Fruit fly (Drosophila melanogaster) whole organism, prepupa: ENCODE data around the gene AANATL7.
A peak's percentile ranks its signal among the peaks of the same experiment; 100 is the strongest.

Source experiments
- Blimp-1 ChIP-seq: fragments of 200-800 bp; sonication (Bioruptor generic); optimal IDR thresholded peaks from 3 replicates; lab custom pipeline; 2017; ENCODE audit warnings: missing biosample characterization, missing genetic modification characterization, mild to moderate bottlenecking, moderate library complexity, missing genetic modification reagents
- CG10631 ChIP-seq: fragments of 200-800 bp; sonication (Bioruptor generic); optimal IDR thresholded peaks from 2 replicates; lab custom pipeline; 2016; ENCODE audit warnings: missing biosample characterization, missing genetic modification characterization
- CG15336 ChIP-seq: fragments of 200-800 bp; sonication (Bioruptor generic); IDR thresholded peaks from 2 replicates; pipeline ENCODE4 v1.3.6; 2022; ENCODE audit warnings: missing biosample characterization, missing genetic modification characterization
- CG1621 ChIP-seq: fragments of 200-800 bp; sonication (Bioruptor generic); optimal IDR thresholded peaks from 3 replicates; lab custom pipeline; 2018; ENCODE audit warnings: missing biosample characterization, mild to moderate bottlenecking, missing genetic modification characterization
- CG31627 ChIP-seq: fragments of 200-800 bp; sonication (Bioruptor generic); optimal IDR thresholded peaks from 3 replicates; lab custom pipeline; 2016; ENCODE audit warnings: missing biosample characterization, missing genetic modification characterization
- CG32006 ChIP-seq: fragments of 200-800 bp; sonication (Bioruptor generic); optimal IDR thresholded peaks from 3 replicates; lab custom pipeline; 2017; ENCODE audit warnings: missing biosample characterization, mild to moderate bottlenecking, missing genetic modification characterization
- CG4318 ChIP-seq: fragments of 200-800 bp; sonication (Bioruptor generic); optimal IDR thresholded peaks from 3 replicates; lab custom pipeline; 2017; ENCODE audit warnings: missing biosample characterization, mild to moderate bottlenecking, missing genetic modification characterization
- CG6163 ChIP-seq: fragments of 200-800 bp; sonication (Bioruptor generic); IDR thresholded peaks from 3 replicates; pipeline ENCODE4 v1.3.6; 2022; ENCODE audit warnings: missing biosample characterization, missing genetic modification characterization
- CG6276 ChIP-seq: fragments of 200-800 bp; sonication (Bioruptor generic); optimal IDR thresholded peaks from 2 replicates; lab custom pipeline; 2017; ENCODE audit warnings: missing biosample characterization, mild to moderate bottlenecking, missing genetic modification characterization
- CG6808 ChIP-seq: fragments of 200-800 bp; sonication (Bioruptor generic); optimal IDR thresholded peaks from 3 replicates; lab custom pipeline; 2017; ENCODE audit warnings: missing biosample characterization, missing genetic modification characterization, mild to moderate bottlenecking, moderate library complexity, missing genetic modification reagents
- CG6854 ChIP-seq: fragments of 200-800 bp; sonication (Bioruptor generic); optimal IDR thresholded peaks from 2 replicates; lab custom pipeline; 2017; ENCODE audit warnings: missing biosample characterization, mild to moderate bottlenecking, missing genetic modification characterization
- CG8319 ChIP-seq: fragments of 200-800 bp; sonication (Bioruptor generic); optimal IDR thresholded peaks from 3 replicates; lab custom pipeline; 2016; ENCODE audit warnings: missing biosample characterization, missing genetic modification characterization
- CG9139 ChIP-seq: fragments of 200-800 bp; sonication (Bioruptor generic); optimal IDR thresholded peaks from 3 replicates; lab custom pipeline; 2017; ENCODE audit warnings: missing biosample characterization, mild to moderate bottlenecking, missing genetic modification characterization
- Eip78C ChIP-seq: fragments of 200-800 bp; sonication (Bioruptor generic); peaks from one replicate; lab custom pipeline; 2016; ENCODE audit warnings: missing biosample characterization, missing genetic modification characterization
- Ets21C ChIP-seq: fragments of 200-800 bp; sonication (Bioruptor generic); optimal IDR thresholded peaks from 3 replicates; lab custom pipeline; 2016; ENCODE audit warnings: missing biosample characterization, missing genetic modification characterization
- Hr38 ChIP-seq: sonication (Bioruptor generic); optimal IDR thresholded peaks from 2 replicates; lab custom pipeline; 2016; ENCODE audit warnings: missing biosample characterization, missing genetic modification characterization
- Hr39 ChIP-seq: fragments of 200-800 bp; sonication (Bioruptor generic); optimal IDR thresholded peaks from 2 replicates; lab custom pipeline; 2016; ENCODE audit warnings: missing biosample characterization, missing genetic modification characterization
- Hr4 ChIP-seq: fragments of 200-800 bp; sonication (Bioruptor generic); optimal IDR thresholded peaks from 3 replicates; lab custom pipeline; 2016; ENCODE audit warnings: missing biosample characterization, missing genetic modification characterization
- Lpt ChIP-seq: fragments of 200-800 bp; sonication (Bioruptor generic); optimal IDR thresholded peaks from 3 replicates; lab custom pipeline; 2016; ENCODE audit warnings: missing biosample characterization, missing genetic modification characterization
- Met ChIP-seq: fragments of 200-800 bp; sonication (Bioruptor generic); optimal IDR thresholded peaks from 3 replicates; lab custom pipeline; 2016; ENCODE audit warnings: missing biosample characterization, missing genetic modification characterization
- OdsH ChIP-seq: fragments of 200-800 bp; sonication (Bioruptor generic); optimal IDR thresholded peaks from 3 replicates; lab custom pipeline; 2016; ENCODE audit warnings: missing biosample characterization, missing genetic modification characterization
- Smox ChIP-seq: fragments of 200-800 bp; sonication (Bioruptor generic); optimal IDR thresholded peaks from 3 replicates; lab custom pipeline; 2016; ENCODE audit warnings: missing biosample characterization, missing genetic modification characterization
- Sox102F ChIP-seq: fragments of 200-800 bp; sonication (Bioruptor generic); optimal IDR thresholded peaks from 2 replicates; lab custom pipeline; 2016; ENCODE audit warnings: missing biosample characterization, mild to moderate bottlenecking, missing genetic modification characterization
- Sox15 ChIP-seq: fragments of 200-800 bp; sonication (Bioruptor generic); optimal IDR thresholded peaks from 3 replicates; lab custom pipeline; 2016; ENCODE audit warnings: missing biosample characterization, missing genetic modification characterization
- achi ChIP-seq: fragments of 200-800 bp; sonication (Bioruptor generic); optimal IDR thresholded peaks from 3 replicates; lab custom pipeline; 2016; ENCODE audit warnings: missing biosample characterization, missing genetic modification characterization
- acj6 ChIP-seq: fragments of 200-800 bp; sonication (Bioruptor generic); optimal IDR thresholded peaks from 3 replicates; lab custom pipeline; 2016; ENCODE audit warnings: missing biosample characterization, missing genetic modification characterization
- cyc ChIP-seq: fragments of 200-800 bp; sonication (Bioruptor generic); optimal IDR thresholded peaks from 3 replicates; lab custom pipeline; 2016; ENCODE audit warnings: missing biosample characterization, missing genetic modification characterization
- dac ChIP-seq: fragments of 200-800 bp; sonication (Bioruptor generic); optimal IDR thresholded peaks from 2 replicates; lab custom pipeline; 2017; ENCODE audit warnings: missing biosample characterization, mild to moderate bottlenecking, missing genetic modification characterization
- esn ChIP-seq: fragments of 200-800 bp; sonication (Bioruptor generic); optimal IDR thresholded peaks from 2 replicates; lab custom pipeline; 2016; ENCODE audit warnings: missing biosample characterization, mild to moderate bottlenecking, missing genetic modification characterization, moderate library complexity
- fd59A ChIP-seq: fragments of 200-800 bp; sonication (Bioruptor generic); optimal IDR thresholded peaks from 2 replicates; lab custom pipeline; 2017; ENCODE audit warnings: missing biosample characterization, mild to moderate bottlenecking, missing genetic modification characterization, missing genetic modification reagents
- fkh ChIP-seq: fragments of 200-800 bp; sonication (Bioruptor generic); optimal IDR thresholded peaks from 3 replicates; lab custom pipeline; 2017; ENCODE audit warnings: missing biosample characterization, mild to moderate bottlenecking, missing genetic modification characterization, moderate library complexity
- salr ChIP-seq, 2 experiments: fragments of 200-800 bp; sonication (Bioruptor generic); optimal IDR thresholded peaks; 3 replicates each; lab custom pipeline; 2016 to 2018; ENCODE audit warnings: missing biosample characterization in 2 of 2, missing genetic modification characterization in 2 of 2, mild to moderate bottlenecking in 1 of 2
- spab ChIP-seq: fragments of 200-800 bp; sonication (Bioruptor generic); optimal IDR thresholded peaks from 2 replicates; lab custom pipeline; 2017; ENCODE audit warnings: missing biosample characterization, mild to moderate bottlenecking, missing genetic modification characterization, missing genetic modification reagents
- ss ChIP-seq, 2 experiments: fragments of 200-800 bp; sonication (Bioruptor generic); optimal IDR thresholded peaks; 2 replicates in 1 of 2; 3 replicates in 1 of 2; lab custom pipeline; 2017 to 2018; ENCODE audit warnings: mild to moderate bottlenecking in 2 of 2, missing biosample characterization in 2 of 2, missing genetic modification characterization in 2 of 2, moderate library complexity in 1 of 2
- svp ChIP-seq: fragments of 200-800 bp; sonication (Bioruptor generic); peaks from one replicate; lab custom pipeline; 2016; ENCODE audit warnings: missing biosample characterization, missing genetic modification characterization
- topi ChIP-seq: fragments of 200-800 bp; sonication (Bioruptor generic); optimal IDR thresholded peaks from 3 replicates; lab custom pipeline; 2016; ENCODE audit warnings: missing biosample characterization, missing genetic modification characterization
- vri ChIP-seq: fragments of 200-800 bp; sonication (Bioruptor generic); optimal IDR thresholded peaks from 3 replicates; lab custom pipeline; 2016; ENCODE audit warnings: missing biosample characterization, mild to moderate bottlenecking, missing genetic modification characterization

The AANATL7 gene

dm6 chrX:2589446-2590038 is 8.8 kb downstream of the AANATL7 start (continued):
- TF ChIP-seq Blimp-1 (GFP tag; lab: Kevin White, UChicago) = peak; percentile 79
- peak; percentile 93 for TF ChIP-seq Smox (GFP tag; lab: Kevin White, UChicago)
- TF ChIP-seq Hr38 (GFP tag; lab: Kevin White, UChicago) = peak; percentile 77
- TF ChIP-seq OdsH = peak; percentile 96
- TF ChIP-seq Ets21C (GFP tag; lab: Kevin White, UChicago) = peak; percentile 92
- TF ChIP-seq dac (GFP tag; lab: Kevin White, UChicago) = peak; percentile 94
- peak; percentile 92 for TF ChIP-seq achi (GFP tag; lab: Kevin White, UChicago)
- peak; percentile 96 for TF ChIP-seq CG6163 (GFP tag; lab: Robert Waterston, UW)
- peak; percentile 92 for TF ChIP-seq Lpt (GFP tag; lab: Kevin White, UChicago)
- peak; percentile 93 for TF ChIP-seq CG4318 (GFP tag; lab: Kevin White, UChicago)
- TF ChIP-seq cyc (GFP tag; lab: Kevin White, UChicago) = peak; percentile 97
- TF ChIP-seq CG1621 (tag; lab: Kevin White, UChicago) = peak; percentile 81
- peak; percentile 91 for TF ChIP-seq CG6276 (GFP tag; lab: Kevin White, UChicago)
- peak; percentile 78 for TF ChIP-seq CG6854 (GFP tag; lab: Kevin White, UChicago)
- TF ChIP-seq Hr4 (GFP tag; lab: Kevin White, UChicago) = peak; percentile 95
- TF ChIP-seq CG15336 (GFP tag; lab: Robert Waterston, UW) = peak; percentile 95
- TF ChIP-seq CG32006 (GFP tag; lab: Kevin White, UChicago) = peak; percentile 96
- TF ChIP-seq vri (GFP tag; lab: Kevin White, UChicago) = peak; percentile 93
- TF ChIP-seq Eip78C (GFP tag; lab: Kevin White, UChicago) = peak; percentile 97
- TF ChIP-seq CG31627 (GFP tag; lab: Kevin White, UChicago) = peak; percentile 97
- TF ChIP-seq CG6808 = peak; percentile 41
- peak; percentile 43 to 54 for TF ChIP-seq ss (GFP tag; optimal IDR thresholded peaks at IDR 0.05; lab: Kevin White, UChicago)
- peak; percentile 96 for TF ChIP-seq Sox15 (GFP tag; lab: Kevin White, UChicago)
- peak; percentile 71 for TF ChIP-seq fd59A (GFP tag; lab: Kevin White, UChicago)
- peak; percentile 91 for TF ChIP-seq Sox102F
- peak; percentile 89 for TF ChIP-seq CG10631 (GFP tag; lab: Kevin White, UChicago)
- TF ChIP-seq Hr39 (GFP tag; lab: Kevin White, UChicago) = peak; percentile 97
- TF ChIP-seq CG9139 (GFP tag; lab: Kevin White, UChicago) = peak; percentile 31
- peak; percentile 65 for TF ChIP-seq spab
- peak; percentile 64 to 82 for TF ChIP-seq salr (GFP tag; optimal IDR thresholded peaks at IDR 0.05; lab: Kevin White, UChicago)

DNA sequence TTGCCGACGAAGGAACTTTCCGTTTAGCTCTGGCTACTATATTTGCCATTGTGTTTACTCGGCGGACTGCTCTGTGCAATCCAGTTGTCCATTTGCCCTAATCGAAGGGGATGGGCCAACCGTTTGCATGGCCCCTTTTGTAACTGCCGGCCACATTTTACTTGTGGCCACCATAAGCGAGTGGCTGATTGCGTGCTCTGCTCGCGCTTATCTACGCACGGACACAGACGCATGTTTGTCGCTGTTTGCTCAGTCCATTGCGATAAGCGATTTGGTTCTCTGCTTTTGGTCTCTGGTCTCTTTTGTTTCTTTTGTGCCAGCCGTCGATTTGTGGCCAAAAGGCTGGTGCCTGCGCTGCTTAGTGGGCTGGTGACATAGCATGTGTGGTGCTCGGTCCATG is 9.8 kb downstream of the AANATL7 start:
- TF ChIP-seq Sox15 (GFP tag; lab: Kevin White, UChicago) (no peak), CG8319 (GFP tag; lab: Kevin White, UChicago) (no peak), svp (GFP tag; lab: Kevin White, UChicago) (peak; percentile 68), CG15336 (GFP tag; lab: Robert Waterston, UW) (no peak), fkh (GFP tag; lab: Kevin White, UChicago) (peak; percentile 59), Hr39 (GFP tag; lab: Kevin White, UChicago) (no peak), Blimp-1 (GFP tag; lab: Kevin White, UChicago) (no peak), vri (GFP tag; lab: Kevin White, UChicago) (no peak)

dm6 chrX:2591315-2591999 is 10.7 kb downstream of the AANATL7 start:
- TF ChIP-seq topi (GFP tag; lab: Kevin White, UChicago) (peak; percentile 8), svp (GFP tag; lab: Kevin White, UChicago) (peak; percentile 72), fkh (GFP tag; lab: Kevin White, UChicago) (peak; percentile 3), Met (GFP tag; lab: Kevin White, UChicago) (peak; percentile 13), CG6808 (no peak), vri (GFP tag; lab: Kevin White, UChicago) (peak; percentile 67), Eip78C (GFP tag; lab: Kevin White, UChicago) (peak; percentile 64), Smox (GFP tag; lab: Kevin White, UChicago) (peak; percentile 13), acj6 (GFP tag; lab: Kevin White, UChicago) (no peak), Sox102F (no peak), esn (peak; percentile 1)
- TF ChIP-seq, all 60 proteins: peak for 8
